Worm (Caenorhabditis elegans): Measurements from ENCODE around the gene C44H9.4.

The C44H9.4 gene

DNA sequence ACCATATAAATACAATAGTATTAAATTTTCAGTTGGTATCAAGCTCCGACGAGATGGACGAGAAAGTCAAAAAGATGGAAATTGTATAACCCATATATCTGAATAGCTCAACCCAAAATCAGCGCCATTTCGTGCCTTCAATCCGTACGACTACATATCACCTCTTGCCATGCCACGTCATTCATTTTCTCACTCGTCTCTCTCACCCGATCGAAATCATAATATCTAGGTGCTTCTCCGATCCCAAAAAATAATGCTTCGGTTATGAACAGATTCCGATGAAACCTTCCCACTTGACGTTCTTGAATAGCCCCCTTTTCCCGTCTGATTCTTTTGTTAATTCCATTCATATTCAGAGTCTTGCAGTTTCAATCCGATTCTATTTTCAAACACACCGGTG, 45.9 kb downstream of the C44H9.4 start:
- TF ChIP-seq pax-1 (tag; optimal IDR thresholded peaks at IDR 0.05) (no peak), dve-1 (tag; optimal IDR thresholded peaks at IDR 0.05) (no peak), fax-1 (tag; optimal IDR thresholded peaks at IDR 0.05) (no peak), hlh-30 (tag; optimal IDR thresholded peaks at IDR 0.05; ENCODE audit: insufficient read depth) (no peak)

DNA sequence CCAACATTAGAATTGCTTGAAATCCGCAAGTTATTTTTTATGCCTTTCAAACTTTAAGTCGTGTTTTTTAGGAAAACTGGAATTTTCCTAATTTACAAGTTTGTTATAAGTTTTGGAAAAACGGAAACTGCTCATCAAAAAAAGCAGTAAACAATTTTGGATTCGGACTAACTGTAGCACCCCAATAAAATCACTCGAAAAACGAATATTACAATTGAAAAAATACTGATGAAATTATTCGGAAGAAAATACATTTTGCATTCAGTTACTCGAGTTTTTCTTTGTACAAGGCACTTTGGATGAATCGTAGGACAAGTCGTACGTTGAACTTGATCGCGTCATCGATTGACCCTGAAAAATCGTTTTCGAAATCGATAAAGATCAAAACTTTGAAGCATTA, 46.9 kb downstream of the C44H9.4 start:
- TF ChIP-seq pag-3 (tag; optimal IDR thresholded peaks at IDR 0.05; ENCODE audit: borderline replicate concordance) (no peak), pax-1 (tag; optimal IDR thresholded peaks at IDR 0.05) (no peak), ceh-34 (tag; optimal IDR thresholded peaks at IDR 0.05) (no peak), hlh-8 (tag; optimal IDR thresholded peaks at IDR 0.05) (no peak), unc-42 (tag; optimal IDR thresholded peaks at IDR 0.05) (no peak), ceh-14 (tag; optimal IDR thresholded peaks at IDR 0.05) (no peak), ztf-16 (tag; optimal IDR thresholded peaks at IDR 0.05) (no peak), rnt-1 (tag; optimal IDR thresholded peaks at IDR 0.05) (no peak), che-1 (tag; optimal IDR thresholded peaks at IDR 0.05) (no peak), nfya-1 (tag; optimal IDR thresholded peaks at IDR 0.05) (no peak), K09A11.1 (tag; optimal IDR thresholded peaks at IDR 0.05; ENCODE audit: insufficient read depth) (no peak), fkh-10 (GFP tag; optimal IDR thresholded peaks at IDR 0.05) (no peak)

DNA sequence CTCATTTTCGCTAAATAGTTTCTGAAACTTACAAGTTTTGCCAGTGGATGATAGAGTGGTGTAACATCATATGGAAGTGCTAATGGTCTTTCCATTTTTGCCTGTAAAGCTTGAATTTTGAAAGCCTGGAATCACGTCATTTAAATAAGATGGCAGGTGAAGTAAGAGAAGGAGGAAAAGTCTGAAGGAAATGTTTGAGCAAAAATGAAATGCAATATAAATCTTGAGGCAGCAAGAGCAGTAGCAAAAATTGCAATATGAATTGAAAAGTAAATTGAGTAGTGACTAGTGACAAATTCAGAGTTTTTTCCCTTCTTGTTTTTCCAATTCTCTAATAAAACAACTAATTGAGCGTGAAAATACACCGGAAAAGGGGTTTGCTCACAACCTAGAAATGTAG, 50.4 kb downstream of the C44H9.4 start, which contains the start of gene glb-24:
TSS of gene glb-24 (minus strand) at position 101 of the 400 bp plus-strand sequence.
- TF ChIP-seq sox-4 (tag; optimal IDR thresholded peaks at IDR 0.05) (no peak), fkh-10 (GFP tag; optimal IDR thresholded peaks at IDR 0.05) (no peak), C38D4.7 (GFP tag; optimal IDR thresholded peaks at IDR 0.05) (no peak), ceh-9 (tag; optimal IDR thresholded peaks at IDR 0.05) (no peak), ceh-24 (tag; optimal IDR thresholded peaks at IDR 0.05) (no peak), eyg-1 (tag; optimal IDR thresholded peaks at IDR 0.05) (no peak), hlh-15 (tag; optimal IDR thresholded peaks at IDR 0.05) (no peak), npax-4 (tag; optimal IDR thresholded peaks at IDR 0.05) (no peak), pha-4 (tag; optimal IDR thresholded peaks at IDR 0.05) (no peak), sdc-2 (tag; optimal IDR thresholded peaks at IDR 0.05) (no peak), elt-2 (tag; optimal IDR thresholded peaks at IDR 0.05) (no peak), hlh-8 (tag; optimal IDR thresholded peaks at IDR 0.05) (no peak), unc-42 (tag; optimal IDR thresholded peaks at IDR 0.05) (no peak)
